Worm (Caenorhabditis elegans): ENCODE measurements around the gene nadk-1.

ce11 chrIV:1435159-1435558 is 21.7 kb upstream of the nadk-1 start:
- TF ChIP-seq elt-1 (tag; optimal IDR thresholded peaks at IDR 0.05; ENCODE audit: borderline replicate concordance, insufficient read depth): no peak
- TF ChIP-seq hlh-1 (tag; optimal IDR thresholded peaks at IDR 0.05): no peak
- TF ChIP-seq mab-5 (tag; optimal IDR thresholded peaks at IDR 0.05): no peak
- TF ChIP-seq unc-62 (GFP tag; optimal IDR thresholded peaks at IDR 0.05): no peak
- TF ChIP-seq lin-13 (tag; optimal IDR thresholded peaks at IDR 0.05): no peak
- TF ChIP-seq pha-4 (tag; optimal IDR thresholded peaks at IDR 0.05): no peak
- no peak for TF ChIP-seq ces-1 (GFP tag; optimal IDR thresholded peaks at IDR 0.05)
